Fruit fly (Drosophila melanogaster): Measurements from ENCODE around the gene CG18234.
A peak's percentile ranks its signal among the peaks of the same experiment; 100 is the strongest.

CG18234 gene

dm6 chr3L:18634792-18635471, 31.7 kb downstream of the CG18234 start:
- TF ChIP-seq Vsx2 (GFP tag; optimal IDR thresholded peaks at IDR 0.05; ENCODE audit: partially characterized antibody) (no peak), fru (GFP tag; optimal IDR thresholded peaks at IDR 0.05) (no peak), dl (GFP tag; optimal IDR thresholded peaks at IDR 0.05; ENCODE audit: insufficient read depth in 1 of 2, partially characterized antibody in 2 of 2) (peak in 1 of 2 experiments; percentile 50), rgr (GFP tag; optimal IDR thresholded peaks at IDR 0.05) (peak; percentile 3), Sp1 (GFP tag; optimal IDR thresholded peaks at IDR 0.05) (peak; percentile 13), Jra (GFP tag; optimal IDR thresholded peaks at IDR 0.05) (no peak), Abd-B (GFP tag; optimal IDR thresholded peaks at IDR 0.05) (no peak), Hr78 (GFP tag; optimal IDR thresholded peaks at IDR 0.05) (no peak), Mio (GFP tag; optimal IDR thresholded peaks at IDR 0.05) (no peak), sv (GFP tag; optimal IDR thresholded peaks at IDR 0.05) (no peak), Rel (GFP tag; optimal IDR thresholded peaks at IDR 0.05) (no peak), Rel (tag; optimal IDR thresholded peaks at IDR 0.05) (peak; percentile 91), tai (GFP tag; optimal IDR thresholded peaks at IDR 0.05) (no peak), CrebA (GFP tag; optimal IDR thresholded peaks at IDR 0.05; ENCODE audit: borderline replicate concordance) (no peak), Hr83 (GFP tag; optimal IDR thresholded peaks at IDR 0.05; ENCODE audit: poor library complexity, severe bottlenecking) (no peak), foxo (GFP tag; optimal IDR thresholded peaks at IDR 0.05) (peak in 1 of 2 experiments; percentile 2), usp (GFP tag; optimal IDR thresholded peaks at IDR 0.05) (no peak), N (GFP tag; optimal IDR thresholded peaks at IDR 0.05) (no peak), sage (GFP tag; optimal IDR thresholded peaks at IDR 0.05) (no peak), psq (GFP tag; optimal IDR thresholded peaks at IDR 0.05) (peak; percentile 9), h (GFP tag; optimal IDR thresholded peaks at IDR 0.05) (peak; percentile 0), ey (GFP tag; optimal IDR thresholded peaks at IDR 0.05) (no peak), br (GFP tag; optimal IDR thresholded peaks at IDR 0.05) (no peak), Hnf4 (GFP tag; optimal IDR thresholded peaks at IDR 0.05) (no peak), HLH106 (tag; optimal IDR thresholded peaks at IDR 0.05) (no peak), GATAd (GFP tag; optimal IDR thresholded peaks at IDR 0.05) (no peak), OdsH (GFP tag; optimal IDR thresholded peaks at IDR 0.05) (peak; percentile 11), Myc (optimal IDR thresholded peaks at IDR 0.05) (no peak), Dfd (GFP tag; optimal IDR thresholded peaks at IDR 0.05) (no peak), woc (GFP tag; optimal IDR thresholded peaks at IDR 0.05) (no peak), CG32264 (GFP tag; optimal IDR thresholded peaks at IDR 0.05) (no peak), CG9705 (GFP tag; optimal IDR thresholded peaks at IDR 0.05) (no peak), dmrt93B (GFP tag; optimal IDR thresholded peaks at IDR 0.05) (no peak), brk (GFP tag; optimal IDR thresholded peaks at IDR 0.05) (no peak), jim (GFP tag; optimal IDR thresholded peaks at IDR 0.05) (no peak), dsf (GFP tag; optimal IDR thresholded peaks at IDR 0.05; ENCODE audit: borderline replicate concordance) (no peak), lola (GFP tag; optimal IDR thresholded peaks at IDR 0.05) (no peak), Dif (GFP tag; optimal IDR thresholded peaks at IDR 0.05; ENCODE audit: partially characterized antibody) (no peak), pan (optimal IDR thresholded peaks at IDR 0.05) (peak; percentile 28)

- TF ChIP-seq Dif (GFP tag; optimal IDR thresholded peaks at IDR 0.05; ENCODE audit: partially characterized antibody) (no peak), N (GFP tag; optimal IDR thresholded peaks at IDR 0.05) (no peak), lola (GFP tag; optimal IDR thresholded peaks at IDR 0.05) (no peak), Hnf4 (GFP tag; optimal IDR thresholded peaks at IDR 0.05) (no peak), fru (GFP tag; optimal IDR thresholded peaks at IDR 0.05) (no peak), rgr (GFP tag; optimal IDR thresholded peaks at IDR 0.05) (no peak), Sp1 (GFP tag; optimal IDR thresholded peaks at IDR 0.05) (no peak), brk (GFP tag; optimal IDR thresholded peaks at IDR 0.05) (no peak), psq (GFP tag; optimal IDR thresholded peaks at IDR 0.05) (no peak), sv (GFP tag; optimal IDR thresholded peaks at IDR 0.05) (no peak)
Measured at dm6 chr3L:18636782-18637181, 33.6 kb downstream of the CG18234 start.
